Worm (Caenorhabditis elegans): ENCODE measurements around the gene srx-45.

- TF ChIP-seq blmp-1 (tag; optimal IDR thresholded peaks at IDR 0.05) (no peak), mab-5 (tag; optimal IDR thresholded peaks at IDR 0.05) (no peak), elt-1 (tag; optimal IDR thresholded peaks at IDR 0.05; ENCODE audit: borderline replicate concordance, insufficient read depth) (no peak), nhr-12 (tag; optimal IDR thresholded peaks at IDR 0.05) (no peak), ceh-83 (GFP tag; optimal IDR thresholded peaks at IDR 0.05) (no peak), nhr-237 (tag; optimal IDR thresholded peaks at IDR 0.05) (no peak), unc-62 (GFP tag; optimal IDR thresholded peaks at IDR 0.05) (no peak), zip-8 (tag; optimal IDR thresholded peaks at IDR 0.05) (no peak), lin-13 (tag; optimal IDR thresholded peaks at IDR 0.05) (no peak), sem-2 (GFP tag; optimal IDR thresholded peaks at IDR 0.05) (no peak), elt-3 (tag; optimal IDR thresholded peaks at IDR 0.05) (no peak)
Measured at ce11 chrIII:9329266-9329665, 22.8 kb upstream of the srx-45 start, which contains the start of gene C40H1.3.

Data from whole organism, mixed stage, embryonic.